Fruit fly (Drosophila melanogaster) whole organism, pupa: Measurements from ENCODE around the gene CG17075.

Experiments used
- CG10348 ChIP-seq: fragments of 200-800 bp; sonication (Bioruptor generic); IDR thresholded peaks from 2 replicates; pipeline ENCODE4 v1.3.6; 2022; ENCODE audit warnings: missing biosample characterization, missing genetic modification characterization
- CG12605 ChIP-seq: fragments of 200-800 bp; sonication (Bioruptor generic); IDR thresholded peaks from 2 replicates; pipeline ENCODE4 v1.3.6; 2022; ENCODE audit warnings: missing biosample characterization, missing genetic modification characterization
- CG13204 ChIP-seq: fragments of 200-800 bp; sonication (Bioruptor generic); optimal IDR thresholded peaks from 2 replicates; lab custom pipeline; 2018; ENCODE audit warnings: missing biosample characterization, mild to moderate bottlenecking, missing genetic modification characterization, moderate library complexity
- CG14655 ChIP-seq: fragments of 200-800 bp; sonication (Bioruptor generic); optimal IDR thresholded peaks from 3 replicates; lab custom pipeline; 2017; ENCODE audit warnings: mild to moderate bottlenecking, missing biosample characterization, missing genetic modification reagents, missing genetic modification characterization
- CG15710 ChIP-seq: fragments of 200-800 bp; sonication (Bioruptor generic); optimal IDR thresholded peaks from 2 replicates; lab custom pipeline; 2018; ENCODE audit warnings: missing biosample characterization, mild to moderate bottlenecking, missing genetic modification characterization, moderate library complexity
- CG17806 ChIP-seq: fragments of 200-800 bp; sonication (Bioruptor generic); optimal IDR thresholded peaks from 2 replicates; lab custom pipeline; 2018; ENCODE audit warnings: missing biosample characterization, mild to moderate bottlenecking, missing genetic modification characterization, moderate library complexity
- CG32121 ChIP-seq: fragments of 200-800 bp; sonication (Bioruptor generic); IDR thresholded peaks from 2 replicates; pipeline ENCODE4 v1.3.6; 2022; ENCODE audit warnings: missing biosample characterization, missing genetic modification characterization
- CG34367 ChIP-seq: fragments of 200-800 bp; sonication (Bioruptor generic); optimal IDR thresholded peaks from 2 replicates; lab custom pipeline; 2018; ENCODE audit warnings: missing biosample characterization, mild to moderate bottlenecking, missing genetic modification characterization
- CG4496 ChIP-seq: fragments of 200-800 bp; sonication (Bioruptor generic); IDR thresholded peaks from 3 replicates; pipeline ENCODE4 v1.3.6; 2022; ENCODE audit warnings: missing biosample characterization, missing genetic modification characterization
- CG8159 ChIP-seq: fragments of 200-800 bp; sonication (Bioruptor generic); optimal IDR thresholded peaks from 3 replicates; lab custom pipeline; 2018; ENCODE audit warnings: missing biosample characterization, mild to moderate bottlenecking, missing genetic modification characterization, moderate library complexity
- CG8301 ChIP-seq: fragments of 200-800 bp; sonication (Bioruptor generic); optimal IDR thresholded peaks from 2 replicates; lab custom pipeline; 2018; ENCODE audit warnings: missing biosample characterization, mild to moderate bottlenecking, missing genetic modification characterization
- CG9948 ChIP-seq: fragments of 200-800 bp; sonication (Bioruptor generic); optimal IDR thresholded peaks from 2 replicates; lab custom pipeline; 2018; ENCODE audit warnings: missing biosample characterization, mild to moderate bottlenecking, missing genetic modification characterization, moderate library complexity
- D1 ChIP-seq: fragments of 200-800 bp; sonication (Bioruptor generic); optimal IDR thresholded peaks from 2 replicates; lab custom pipeline; 2018; ENCODE audit warnings: missing biosample characterization, mild to moderate bottlenecking, missing genetic modification characterization, moderate library complexity
- EcR ChIP-seq: fragments of 200-800 bp; sonication (Bioruptor generic); optimal IDR thresholded peaks from 3 replicates; lab custom pipeline; 2019; ENCODE audit warnings: missing biosample characterization, missing genetic modification characterization, mild to moderate bottlenecking, moderate library complexity, missing genetic modification reagents
- Ets98B ChIP-seq: fragments of 200-800 bp; sonication (Bioruptor generic); IDR thresholded peaks from 2 replicates; pipeline ENCODE4 v1.3.6; 2022; ENCODE audit warnings: missing biosample characterization, missing genetic modification characterization
- Pif1A ChIP-seq: fragments of 200-800 bp; sonication (Bioruptor generic); optimal IDR thresholded peaks from 3 replicates; lab custom pipeline; 2016; ENCODE audit warnings: missing biosample characterization, missing genetic modification characterization
- Pif1B ChIP-seq: fragments of 200-800 bp; sonication (Bioruptor generic); optimal IDR thresholded peaks from 3 replicates; lab custom pipeline; 2016; ENCODE audit warnings: missing biosample characterization, missing genetic modification characterization
- Snoo ChIP-seq: fragments of 200-800 bp; sonication (Bioruptor generic); optimal IDR thresholded peaks from 3 replicates; lab custom pipeline; 2017; ENCODE audit warnings: missing biosample characterization, mild to moderate bottlenecking, missing genetic modification characterization, inconsistent platforms
- fd96Ca ChIP-seq: fragments of 200-800 bp; sonication (Bioruptor generic); IDR thresholded peaks from 3 replicates; pipeline ENCODE4 v1.3.6; 2022; ENCODE audit warnings: missing biosample characterization, missing genetic modification characterization
- gl ChIP-seq: fragments of 200-800 bp; sonication (Bioruptor generic); optimal IDR thresholded peaks from 2 replicates; lab custom pipeline; 2018; ENCODE audit warnings: missing biosample characterization, mild to moderate bottlenecking, missing genetic modification characterization
- rn ChIP-seq: fragments of 200-800 bp; sonication (Bioruptor generic); IDR thresholded peaks from 2 replicates; pipeline ENCODE4 v1.3.6; 2022; ENCODE audit warnings: missing biosample characterization, missing genetic modification characterization

Gene CG17075

DNA sequence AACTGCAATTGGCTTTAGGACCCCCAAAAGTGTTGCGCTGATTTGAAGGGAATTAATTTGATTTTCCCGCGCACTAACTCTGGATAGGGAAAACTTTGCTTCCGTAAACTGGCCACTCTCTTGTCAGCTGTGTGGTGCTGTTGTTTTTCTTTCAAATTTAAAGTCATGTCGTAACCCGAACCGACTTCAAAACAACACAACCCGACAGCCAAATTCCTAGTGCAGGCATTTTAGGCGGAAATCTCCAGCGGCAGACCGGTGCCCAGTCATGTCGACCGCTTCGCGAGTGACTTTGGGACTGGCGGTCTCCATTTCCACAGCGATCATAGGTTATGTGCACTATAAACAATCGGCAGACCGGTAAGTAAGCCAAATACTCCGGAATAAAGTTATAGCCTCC is 25.0 kb upstream of the CG17075 start, which contains the start of gene CG11562:
Gene CG11562, plus strand, starts transcription at position 119 of the 400 bp plus-strand sequence.
- TF ChIP-seq CG8159 (tag; lab: Kevin White, UChicago): no peak
- TF ChIP-seq Ets98B (GFP tag; lab: Robert Waterston, UW): no peak; the same call in 1 of the 2 replicates
- no peak for TF ChIP-seq Snoo (tag; lab: Kevin White, UChicago)
- TF ChIP-seq gl: no peak

DNA sequence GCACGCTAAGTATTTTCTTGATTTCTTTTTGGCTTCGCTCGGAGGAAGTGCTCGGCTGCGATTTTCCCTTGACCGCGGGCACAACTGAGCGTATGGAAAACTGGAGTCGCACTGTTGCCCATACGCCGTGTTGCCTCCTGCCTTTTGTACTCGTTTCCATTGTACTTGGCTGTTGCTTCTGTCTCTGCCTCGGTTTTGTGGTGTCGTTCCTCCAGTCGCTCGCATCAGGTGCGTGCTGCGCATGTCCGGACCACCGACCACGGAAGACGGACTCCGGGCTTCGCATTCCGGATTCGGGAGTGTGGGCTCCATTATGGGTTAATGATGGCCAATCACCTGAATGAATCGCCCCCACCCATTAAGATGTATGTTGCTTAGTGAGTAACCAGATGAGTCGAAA is 24.4 kb upstream of the CG17075 start, which contains the start of gene CG3625:
Gene CG3625, minus strand, starts transcription at position 139 of the 400 bp plus-strand sequence.
- TF ChIP-seq CG15710 (tag; lab: Kevin White, UChicago): no peak
- TF ChIP-seq Pif1B: no peak
- no peak for TF ChIP-seq CG13204 (GFP tag; lab: Kevin White, UChicago)
- 0 out of 3 replicates have a peak, but pooled peaks have one; percentile 7 for TF ChIP-seq fd96Ca
- TF ChIP-seq CG4496 (GFP tag; lab: Robert Waterston, UW): 0 out of 3 replicates have a peak, but pooled peaks have one; percentile 25
- no peak for TF ChIP-seq Ets98B (GFP tag; lab: Robert Waterston, UW)
- TF ChIP-seq CG14655 (GFP tag; lab: Kevin White, UChicago): no peak
- TF ChIP-seq Pif1A (GFP tag; lab: Kevin White, UChicago): no peak

dm6 chr2L:290949-291348 is 23.6 kb upstream of the CG17075 start:
- TF ChIP-seq CG9948 (no peak), CG12605 (GFP tag; lab: Robert Waterston, UW) (no peak), CG14655 (GFP tag; lab: Kevin White, UChicago) (no peak), Ets98B (GFP tag; lab: Robert Waterston, UW) (no peak), rn (GFP tag; lab: Robert Waterston, UW) (no peak), Snoo (tag; lab: Kevin White, UChicago) (no peak), CG34367 (no peak), Pif1B (no peak), CG8159 (tag; lab: Kevin White, UChicago) (no peak), D1 (no peak)

- TF ChIP-seq D1 (no peak), CG8159 (tag; lab: Kevin White, UChicago) (no peak), CG12605 (GFP tag; lab: Robert Waterston, UW) (no peak), Pif1B (no peak), EcR (GFP tag; lab: Kevin White, UChicago) (peak; percentile 73), CG10348 (no peak)
Observed at dm6 chr2L:290373-290772, 23.1 kb upstream of the CG17075 start.

dm6 chr2L:289044-289443 is 21.7 kb upstream of the CG17075 start, which contains the start of gene Amnionless:
TSS of gene Amnionless (minus strand) at chr2L:289144.
- no peak for TF ChIP-seq CG9948
- no peak for TF ChIP-seq gl

- TF ChIP-seq CG34367: peak; percentile 38
- peak; percentile 59 for TF ChIP-seq CG13204 (GFP tag; lab: Kevin White, UChicago)
- peak; percentile 64 for TF ChIP-seq Pif1B
- TF ChIP-seq Pif1A (GFP tag; lab: Kevin White, UChicago): peak; percentile 73
- no peak for TF ChIP-seq rn (GFP tag; lab: Robert Waterston, UW)
- peak; percentile 61 for TF ChIP-seq CG12605 (GFP tag; lab: Robert Waterston, UW)
- TF ChIP-seq gl: peak; percentile 77
- TF ChIP-seq CG9948: peak; percentile 32
- TF ChIP-seq D1: no peak
- TF ChIP-seq CG4496 (GFP tag; lab: Robert Waterston, UW): peak; percentile 81
- TF ChIP-seq CG17806 (tag; lab: Kevin White, UChicago): peak; percentile 56
- TF ChIP-seq Snoo (tag; lab: Kevin White, UChicago): peak; percentile 76
- peak; percentile 49 for TF ChIP-seq CG32121 (GFP tag; lab: Robert Waterston, UW)
- peak; percentile 20 for TF ChIP-seq EcR (GFP tag; lab: Kevin White, UChicago)
- TF ChIP-seq CG15710 (tag; lab: Kevin White, UChicago): peak; percentile 52
- no peak for TF ChIP-seq CG10348
- peak; percentile 70 for TF ChIP-seq CG8159 (tag; lab: Kevin White, UChicago)
- no peak for TF ChIP-seq CG14655 (GFP tag; lab: Kevin White, UChicago)
- TF ChIP-seq fd96Ca: peak; percentile 60; the same call in 2 of the 3 replicates
- peak; percentile 79 for TF ChIP-seq Ets98B (GFP tag; lab: Robert Waterston, UW)
- TF ChIP-seq CG8301 (tag; lab: Kevin White, UChicago): peak; percentile 52
Observed at dm6 chr2L:286421-286820, 19.1 kb upstream of the CG17075 start.

DNA sequence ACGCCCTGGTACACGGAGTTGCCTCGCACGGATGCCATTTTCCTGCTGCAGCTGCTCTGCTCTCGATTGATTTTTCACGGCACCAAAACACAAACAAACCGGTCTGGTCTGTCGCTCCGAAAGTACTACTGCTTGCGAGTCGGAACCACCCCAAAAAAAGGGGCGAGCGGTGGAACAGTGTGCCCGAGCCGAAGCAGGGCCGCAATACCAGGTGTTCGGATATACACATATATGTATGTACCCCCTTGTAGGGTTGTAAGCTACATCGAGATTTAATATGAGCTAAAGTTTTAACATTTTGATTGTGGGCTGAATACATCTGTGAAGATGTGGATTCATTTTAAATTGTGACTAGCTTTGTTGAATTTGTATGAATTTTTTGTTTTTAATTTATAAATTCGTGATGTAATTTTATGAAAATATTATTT is 18.3 kb upstream of the CG17075 start:
- no peak for TF ChIP-seq CG14655 (GFP tag; lab: Kevin White, UChicago)
- TF ChIP-seq CG13204 (GFP tag; lab: Kevin White, UChicago): no peak
- peak; percentile 48 for TF ChIP-seq CG8159 (tag; lab: Kevin White, UChicago)
- TF ChIP-seq CG4496 (GFP tag; lab: Robert Waterston, UW): peak; percentile 79
- peak; percentile 28 for TF ChIP-seq Ets98B (GFP tag; lab: Robert Waterston, UW)
- no peak for TF ChIP-seq fd96Ca
- TF ChIP-seq CG8301 (tag; lab: Kevin White, UChicago): no peak
- TF ChIP-seq CG12605 (GFP tag; lab: Robert Waterston, UW): peak; percentile 26; the same call in 1 of the 2 replicates
- TF ChIP-seq CG9948: peak; percentile 41
- TF ChIP-seq D1: no peak
- TF ChIP-seq Snoo (tag; lab: Kevin White, UChicago): peak; percentile 49
- TF ChIP-seq CG32121 (GFP tag; lab: Robert Waterston, UW): no peak
